Worm (Caenorhabditis elegans): Measurements from ENCODE around the gene R01H2.1.

The R01H2.1 gene

DNA sequence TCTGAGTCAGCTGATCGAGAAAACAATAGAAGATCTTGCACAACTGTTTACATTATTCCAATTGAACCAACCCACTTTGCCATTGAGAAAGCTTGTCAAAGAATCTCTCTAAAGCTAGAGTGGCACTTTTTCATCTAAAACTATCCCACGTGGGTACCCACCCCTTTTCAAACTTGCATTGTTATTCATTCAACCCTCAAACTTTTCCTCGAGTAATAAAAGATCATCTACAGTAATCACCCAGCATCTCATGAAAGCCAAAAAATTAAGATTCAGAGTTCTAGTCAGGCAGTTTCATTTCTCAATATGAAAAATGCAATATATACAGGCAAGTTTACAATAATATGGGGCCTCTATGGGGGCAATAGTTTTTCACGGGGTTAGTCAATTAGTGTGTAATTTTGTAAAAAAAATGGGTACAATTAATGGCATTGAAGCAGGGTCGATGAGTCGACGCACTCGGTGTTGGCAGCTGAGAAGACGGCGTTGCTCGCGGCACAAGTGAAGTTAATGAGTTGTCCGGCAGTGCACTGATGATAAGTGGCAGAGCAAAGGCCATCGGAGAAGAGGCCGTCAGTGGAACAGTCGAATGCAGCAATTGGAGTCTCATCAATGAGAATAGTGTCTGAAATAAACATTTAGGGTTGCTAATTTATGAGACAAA lies 39.3 kb downstream of the R01H2.1 start:
- TF ChIP-seq pat-9 (tag; optimal IDR thresholded peaks at IDR 0.05) = no peak
- TF ChIP-seq tbx-2 (tag; optimal IDR thresholded peaks at IDR 0.05) = no peak
- no peak for TF ChIP-seq ceh-30 (tag; optimal IDR thresholded peaks at IDR 0.05)
- no peak for TF ChIP-seq ztf-16 (tag; optimal IDR thresholded peaks at IDR 0.05)
- TF ChIP-seq hlh-8 (tag; optimal IDR thresholded peaks at IDR 0.05) = no peak
- TF ChIP-seq lim-6 (tag; optimal IDR thresholded peaks at IDR 0.05) = no peak
- TF ChIP-seq ceh-14 (tag; optimal IDR thresholded peaks at IDR 0.05) = no peak
- no peak for TF ChIP-seq sox-4 (tag; optimal IDR thresholded peaks at IDR 0.05)
- TF ChIP-seq unc-86 (tag; optimal IDR thresholded peaks at IDR 0.05) = no peak
- no peak for TF ChIP-seq ref-2 (tag; optimal IDR thresholded peaks at IDR 0.05)
- no peak for TF ChIP-seq npax-4 (tag; optimal IDR thresholded peaks at IDR 0.05)
- TF ChIP-seq pha-4 (tag; optimal IDR thresholded peaks at IDR 0.05) = no peak
- no peak for TF ChIP-seq hlh-6 (tag; optimal IDR thresholded peaks at IDR 0.05)
- TF ChIP-seq ceh-22 (tag; optimal IDR thresholded peaks at IDR 0.05) = no peak
- TF ChIP-seq fax-1 (tag; optimal IDR thresholded peaks at IDR 0.05) = no peak
- TF ChIP-seq lin-11 (tag; optimal IDR thresholded peaks at IDR 0.05) = no peak
- TF ChIP-seq ceh-19 (GFP tag; optimal IDR thresholded peaks at IDR 0.05) = no peak
- no peak for TF ChIP-seq che-1 (tag; optimal IDR thresholded peaks at IDR 0.05)

- TF ChIP-seq odd-2 (tag; optimal IDR thresholded peaks at IDR 0.05) (no peak), pag-3 (tag; optimal IDR thresholded peaks at IDR 0.05; ENCODE audit: borderline replicate concordance) (no peak), sdc-2 (tag; optimal IDR thresholded peaks at IDR 0.05) (no peak), ceh-18 (tag; optimal IDR thresholded peaks at IDR 0.05) (no peak), ceh-45 (GFP tag; IDR thresholded peaks at IDR 0.05) (no peak), ceh-30 (tag; optimal IDR thresholded peaks at IDR 0.05) (no peak), ceh-24 (tag; optimal IDR thresholded peaks at IDR 0.05) (no peak), rnt-1 (tag; optimal IDR thresholded peaks at IDR 0.05) (no peak), elt-2 (tag; optimal IDR thresholded peaks at IDR 0.05) (no peak), tbx-7 (tag; optimal IDR thresholded peaks at IDR 0.05) (no peak), Y22D7AL.16 (tag; optimal IDR thresholded peaks at IDR 0.05) (no peak), unc-42 (tag; optimal IDR thresholded peaks at IDR 0.05) (no peak), hlh-13 (GFP tag; optimal IDR thresholded peaks at IDR 0.05) (no peak), K02D7.2 (tag; optimal IDR thresholded peaks at IDR 0.05) (no peak), T23F11.4 (GFP tag; optimal IDR thresholded peaks at IDR 0.05) (no peak), fkh-6 (tag; optimal IDR thresholded peaks at IDR 0.05) (no peak)
These were observed 41.3 kb downstream of the R01H2.1 start, which contains the start of gene cpg-2 for ce11 chrIII:7103940-7104440. Gene cpg-2, minus strand, starts transcription at chrIII:7103990.

ce11 chrIII:7106854-7107253 lies 44.2 kb downstream of the R01H2.1 start:
- no peak for TF ChIP-seq che-1 (tag; optimal IDR thresholded peaks at IDR 0.05)

DNA sequence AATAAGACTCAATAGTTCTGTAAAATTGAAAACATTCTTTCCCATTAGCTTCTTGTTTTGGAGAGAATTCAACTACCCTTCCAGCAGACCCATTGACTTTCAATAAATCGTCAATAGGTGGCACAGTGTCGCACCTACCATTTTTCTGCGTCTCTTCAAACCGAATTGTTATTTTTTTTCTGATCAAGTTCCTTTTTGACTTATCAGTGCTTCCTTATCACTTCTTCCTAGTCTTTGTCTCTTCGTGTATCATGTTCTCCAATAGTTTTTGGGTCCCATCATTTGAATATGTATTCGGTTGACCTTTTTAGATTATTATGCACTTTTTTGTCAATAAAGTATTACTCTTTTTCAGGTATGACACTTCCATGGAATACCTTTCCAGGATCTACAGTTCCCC lies 45.3 kb downstream of the R01H2.1 start, which contains the start of gene odd-1:
Gene odd-1 (plus strand): TSS at position 349 of the 400 bp plus-strand sequence.
- TF ChIP-seq pha-4 (tag; optimal IDR thresholded peaks at IDR 0.05) (no peak), elt-2 (tag; optimal IDR thresholded peaks at IDR 0.05) (peak; percentile 85)

ce11 chrIII:7111793-7112192 lies 49.1 kb downstream of the R01H2.1 start, which contains the start of gene B0280.7:
Gene B0280.7, minus strand, starts transcription at chrIII:7111893.
- no peak for TF ChIP-seq sox-4 (tag; optimal IDR thresholded peaks at IDR 0.05)
- no peak for TF ChIP-seq ceh-18 (tag; optimal IDR thresholded peaks at IDR 0.05)
- TF ChIP-seq sox-2 (GFP tag; IDR thresholded peaks at IDR 0.05) = no peak
- no peak for TF ChIP-seq fax-1 (tag; optimal IDR thresholded peaks at IDR 0.05)
- TF ChIP-seq ama-1 (optimal IDR thresholded peaks at IDR 0.05) = no peak
- no peak for TF ChIP-seq unc-86 (tag; optimal IDR thresholded peaks at IDR 0.05)
- TF ChIP-seq F13H6.1 (tag; optimal IDR thresholded peaks at IDR 0.05) = no peak
- TF ChIP-seq nfya-1 (tag; optimal IDR thresholded peaks at IDR 0.05) = no peak
- TF ChIP-seq nhr-11 (tag; optimal IDR thresholded peaks at IDR 0.05) = no peak
- no peak for TF ChIP-seq C38D4.7 (GFP tag; optimal IDR thresholded peaks at IDR 0.05)
- no peak for TF ChIP-seq gmeb-2 (tag; optimal IDR thresholded peaks at IDR 0.05)
- TF ChIP-seq ceh-45 (GFP tag; IDR thresholded peaks at IDR 0.05) = no peak
- no peak for TF ChIP-seq ceh-22 (tag; optimal IDR thresholded peaks at IDR 0.05)
- TF ChIP-seq hlh-8 (tag; optimal IDR thresholded peaks at IDR 0.05) = no peak
- TF ChIP-seq ztf-16 (tag; optimal IDR thresholded peaks at IDR 0.05) = no peak
- no peak for TF ChIP-seq ceh-48 (tag; optimal IDR thresholded peaks at IDR 0.05)
